Worm (Caenorhabditis elegans) whole organism, L1 larva: ENCODE results near the gene Y39A1C.1.

ENCODE experiments used
- aly-2 ChIP-seq: fragments of 150-350 bp; optimal IDR thresholded peaks from 2 replicates; lab custom pipeline; 2014; ENCODE audit warnings: missing biosample characterization, missing genetic modification characterization
- ceh-8 ChIP-seq: fragments of 200-800 bp; sonication (Bioruptor generic); optimal IDR thresholded peaks from 2 replicates; lab custom pipeline; 2018; ENCODE audit warnings: mild to moderate bottlenecking, missing genetic modification characterization, moderate library complexity, missing compliant biosample characterization
- ceh-82 ChIP-seq, 3 experiments: fragments of 150-350 bp in 1 of 3; sonication (generic microtip) in 2 of 3; optimal IDR thresholded peaks; 2 replicates each; lab custom pipeline; 2014 to 2017; ENCODE audit warnings: missing biosample characterization in 3 of 3, missing genetic modification characterization in 3 of 3
- ceh-88 ChIP-seq: fragments of 200-800 bp; sonication (Bioruptor generic); IDR thresholded peaks from 2 replicates; pipeline ENCODE4 v1.3.6; 2022; ENCODE audit warnings: missing genetic modification characterization, missing compliant biosample characterization
- ceh-90 ChIP-seq: sonication (generic microtip); optimal IDR thresholded peaks from 2 replicates; lab custom pipeline; 2016; ENCODE audit warnings: missing genetic modification characterization, missing compliant biosample characterization
- ces-1 ChIP-seq: fragments of 150-350 bp; optimal IDR thresholded peaks from 2 replicates; lab custom pipeline; 2014; ENCODE audit warnings: missing biosample characterization, missing genetic modification reagents, missing genetic modification characterization
- dpl-1 ChIP-seq, 3 experiments: fragments of 150-350 bp in 2 of 3; sonication (generic microtip) in 1 of 3; optimal IDR thresholded peaks; 2 replicates each; lab custom pipeline; 2014 to 2017; ENCODE audit warnings: missing biosample characterization in 3 of 3, missing genetic modification characterization in 3 of 3, missing genetic modification reagents in 3 of 3
- dsc-1 ChIP-seq: sonication (generic microtip); optimal IDR thresholded peaks from 2 replicates; lab custom pipeline; 2016; ENCODE audit warnings: mild to moderate bottlenecking, missing genetic modification characterization, missing compliant biosample characterization
- efl-1 ChIP-seq, 4 experiments: fragments of 150-350 bp; optimal IDR thresholded peaks in 3 of 4; peaks in 1 of 4; 1 replicate in 1 of 4; 2 replicates in 3 of 4; lab custom pipeline; 2014; ENCODE audit warnings: missing biosample characterization in 2 of 4, missing genetic modification characterization in 2 of 4, missing genetic modification reagents in 2 of 4
- egl-27 ChIP-seq, 2 experiments: fragments of 150-350 bp in 1 of 2; sonication (generic microtip); optimal IDR thresholded peaks; 3 replicates each; lab custom pipeline; 2017 to 2018; ENCODE audit warnings: missing biosample characterization in 2 of 2, missing genetic modification characterization in 2 of 2, missing genetic modification reagents in 2 of 2
- elt-2 ChIP-seq: sonication (generic microtip); optimal IDR thresholded peaks from 2 replicates; lab custom pipeline; 2016; ENCODE audit warnings: missing genetic modification characterization, mild to moderate bottlenecking, inconsistent platforms, missing compliant biosample characterization, missing genetic modification reagents
- elt-3 ChIP-seq, 6 experiments: fragments of 150-350 bp in 1 of 6; sonication (generic microtip); optimal IDR thresholded peaks; 2 replicates each; lab custom pipeline; 2017 to 2018; ENCODE audit warnings: missing biosample characterization in 6 of 6, missing genetic modification characterization in 6 of 6, inconsistent platforms in 1 of 6
- fkh-10 ChIP-seq: sonication (generic microtip); optimal IDR thresholded peaks from 2 replicates; lab custom pipeline; 2017; ENCODE audit warnings: missing biosample characterization, missing genetic modification reagents, missing genetic modification characterization
- fkh-4 ChIP-seq: sonication (generic microtip); optimal IDR thresholded peaks from 2 replicates; lab custom pipeline; 2016; ENCODE audit warnings: missing compliant biosample characterization, missing genetic modification characterization, borderline replicate concordance
- fkh-8 ChIP-seq: sonication (generic microtip); optimal IDR thresholded peaks from 2 replicates; lab custom pipeline; 2016; ENCODE audit warnings: mild to moderate bottlenecking, missing genetic modification characterization, missing compliant biosample characterization
- fos-1 ChIP-seq: fragments of 150-350 bp; optimal IDR thresholded peaks from 2 replicates; lab custom pipeline; 2014; ENCODE audit warnings: missing biosample characterization, missing genetic modification characterization
- grh-1 ChIP-seq: fragments of 200-800 bp; sonication (Bioruptor generic); IDR thresholded peaks from 2 replicates; pipeline ENCODE4 v1.3.6; 2022; ENCODE audit warnings: missing genetic modification reagents, missing genetic modification characterization, missing compliant biosample characterization
- hlh-17 ChIP-seq: fragments of 200-800 bp; sonication (Bioruptor generic); optimal IDR thresholded peaks from 2 replicates; lab custom pipeline; 2018; ENCODE audit warnings: missing genetic modification characterization, mild to moderate bottlenecking, missing compliant biosample characterization, moderate library complexity, borderline replicate concordance
- hpl-2 ChIP-seq: fragments of 150-350 bp; optimal IDR thresholded peaks from 2 replicates; lab custom pipeline; 2014; ENCODE audit warnings: missing biosample characterization, missing genetic modification reagents, missing genetic modification characterization
- irx-1 ChIP-seq: sonication (generic microtip); optimal IDR thresholded peaks from 2 replicates; lab custom pipeline; 2016; ENCODE audit warnings: missing genetic modification characterization, missing compliant biosample characterization
- isw-1 ChIP-seq: fragments of 200-800 bp; sonication (Bioruptor generic); IDR thresholded peaks from 2 replicates; pipeline ENCODE4 v1.3.6; 2022; ENCODE audit warnings: missing genetic modification characterization, missing compliant biosample characterization
- jun-1 ChIP-seq: fragments of 150-350 bp; optimal IDR thresholded peaks from 2 replicates; lab custom pipeline; 2014; ENCODE audit warnings: missing biosample characterization, missing genetic modification reagents, missing genetic modification characterization
- lin-35 ChIP-seq, 2 experiments: fragments of 150-350 bp; optimal IDR thresholded peaks; 2 replicates each; lab custom pipeline; 2014; ENCODE audit warnings: missing biosample characterization in 2 of 2, missing genetic modification characterization in 2 of 2, missing genetic modification reagents in 2 of 2
- lsy-2 ChIP-seq, 2 experiments: fragments of 150-350 bp; optimal IDR thresholded peaks; 2 replicates each; lab custom pipeline; 2014; ENCODE audit warnings: missing biosample characterization in 2 of 2, missing genetic modification characterization in 2 of 2
- mdl-1 ChIP-seq, 2 experiments: fragments of 150-350 bp; optimal IDR thresholded peaks; 2 replicates each; lab custom pipeline; 2014 to 2017; ENCODE audit warnings: missing biosample characterization in 2 of 2, missing genetic modification characterization in 2 of 2, inconsistent platforms in 1 of 2
- nhr-11 ChIP-seq: fragments of 150-350 bp; optimal IDR thresholded peaks from 2 replicates; lab custom pipeline; 2014; ENCODE audit warnings: missing biosample characterization, missing genetic modification characterization
- nhr-19 ChIP-seq: fragments of 200-800 bp; sonication (Bioruptor generic); conservative IDR thresholded peaks from 2 replicates; pipeline ENCODE4 v1.3.6; 2022; ENCODE audit warnings: missing genetic modification characterization, missing compliant biosample characterization
- nhr-20 ChIP-seq: sonication (generic microtip); optimal IDR thresholded peaks from 2 replicates; lab custom pipeline; 2016; ENCODE audit warnings: mild to moderate bottlenecking, missing genetic modification characterization, missing compliant biosample characterization
- nhr-237 ChIP-seq: fragments of 150-350 bp; optimal IDR thresholded peaks from 2 replicates; lab custom pipeline; 2014; ENCODE audit warnings: missing biosample characterization, missing genetic modification characterization
- nhr-28 ChIP-seq: fragments of 150-350 bp; optimal IDR thresholded peaks from 2 replicates; lab custom pipeline; 2014; ENCODE audit warnings: missing biosample characterization, missing genetic modification characterization
- nhr-71 ChIP-seq: sonication (generic microtip); optimal IDR thresholded peaks from 2 replicates; lab custom pipeline; 2016; ENCODE audit warnings: mild to moderate bottlenecking, missing genetic modification characterization, moderate library complexity, missing compliant biosample characterization
- nhr-76 ChIP-seq: sonication (generic microtip); optimal IDR thresholded peaks from 2 replicates; lab custom pipeline; 2017; ENCODE audit warnings: missing biosample characterization, missing genetic modification characterization
- nhr-90 ChIP-seq: sonication (generic microtip); optimal IDR thresholded peaks from 2 replicates; lab custom pipeline; 2016; ENCODE audit warnings: mild to moderate bottlenecking, missing genetic modification characterization, missing compliant biosample characterization; ENCODE audit not compliant: poor library complexity
- pag-3 ChIP-seq: sonication (generic microtip); optimal IDR thresholded peaks from 2 replicates; lab custom pipeline; 2017; ENCODE audit warnings: missing genetic modification characterization, mild to moderate bottlenecking, missing compliant biosample characterization, antibody characterized with exemption, borderline replicate concordance; ENCODE audit not compliant: insufficient read depth
- pax-3 ChIP-seq: fragments of 200-800 bp; sonication (Bioruptor generic); optimal IDR thresholded peaks from 2 replicates; lab custom pipeline; 2018; ENCODE audit warnings: mild to moderate bottlenecking, missing genetic modification characterization, moderate library complexity, missing compliant biosample characterization
- pqm-1 ChIP-seq: sonication (generic microtip); optimal IDR thresholded peaks from 3 replicates; lab custom pipeline; 2017; ENCODE audit warnings: missing biosample characterization, missing genetic modification characterization
- rnt-1 ChIP-seq: sonication (generic microtip); optimal IDR thresholded peaks from 2 replicates; lab custom pipeline; 2016; ENCODE audit warnings: mild to moderate bottlenecking, missing genetic modification characterization, moderate library complexity, missing compliant biosample characterization
- skn-1 ChIP-seq: fragments of 150-350 bp; optimal IDR thresholded peaks from 2 replicates; lab custom pipeline; 2014; ENCODE audit warnings: missing biosample characterization, missing genetic modification characterization
- sox-4 ChIP-seq: sonication (generic microtip); optimal IDR thresholded peaks from 2 replicates; lab custom pipeline; 2016; ENCODE audit warnings: missing genetic modification characterization, missing compliant biosample characterization
- xbp-1 ChIP-seq: sonication (generic microtip); optimal IDR thresholded peaks from 2 replicates; lab custom pipeline; 2016; ENCODE audit warnings: missing genetic modification characterization, missing compliant biosample characterization
- zag-1 ChIP-seq: fragments of 150-350 bp; optimal IDR thresholded peaks from 2 replicates; lab custom pipeline; 2014; ENCODE audit warnings: missing biosample characterization, missing genetic modification characterization
- zip-4 ChIP-seq: fragments of 200-800 bp; sonication (Bioruptor generic); optimal IDR thresholded peaks from 2 replicates; lab custom pipeline; 2018; ENCODE audit warnings: mild to moderate bottlenecking, missing genetic modification characterization, moderate library complexity, missing compliant biosample characterization
- ztf-11 ChIP-seq, 2 experiments: sonication (generic microtip); optimal IDR thresholded peaks; 2 replicates each; lab custom pipeline; 2016 to 2017; ENCODE audit warnings: missing genetic modification characterization in 2 of 2, missing biosample characterization in 1 of 2, missing compliant biosample characterization in 1 of 2
- ztf-4 ChIP-seq: fragments of 150-350 bp; optimal IDR thresholded peaks from 2 replicates; lab custom pipeline; 2014; ENCODE audit warnings: missing biosample characterization, missing genetic modification characterization

Y39A1C.1 gene

DNA sequence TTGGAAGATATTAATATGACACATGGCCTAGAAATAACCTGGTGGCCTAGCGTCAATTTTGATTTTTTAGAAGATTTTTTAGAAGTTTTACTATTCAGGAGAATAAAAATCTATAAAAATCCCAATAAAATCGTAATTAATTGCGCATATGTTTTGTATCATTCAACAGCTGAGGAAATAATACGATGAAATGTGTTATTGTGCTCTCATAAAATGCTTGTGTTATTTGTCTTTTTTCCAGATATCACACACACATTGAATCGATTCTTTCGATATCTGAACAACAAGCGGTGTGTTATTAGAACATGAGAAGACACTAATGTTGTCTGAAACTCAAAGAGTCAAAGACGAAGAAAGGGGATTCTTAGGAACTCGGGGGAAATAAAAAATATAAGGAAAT is 30.2 kb upstream of the Y39A1C.1 start:
- TF ChIP-seq ceh-8 (GFP tag; lab: Kevin White, UChicago): no peak
- TF ChIP-seq dsc-1: peak; percentile 90
- TF ChIP-seq fkh-4: peak; percentile 17

DNA sequence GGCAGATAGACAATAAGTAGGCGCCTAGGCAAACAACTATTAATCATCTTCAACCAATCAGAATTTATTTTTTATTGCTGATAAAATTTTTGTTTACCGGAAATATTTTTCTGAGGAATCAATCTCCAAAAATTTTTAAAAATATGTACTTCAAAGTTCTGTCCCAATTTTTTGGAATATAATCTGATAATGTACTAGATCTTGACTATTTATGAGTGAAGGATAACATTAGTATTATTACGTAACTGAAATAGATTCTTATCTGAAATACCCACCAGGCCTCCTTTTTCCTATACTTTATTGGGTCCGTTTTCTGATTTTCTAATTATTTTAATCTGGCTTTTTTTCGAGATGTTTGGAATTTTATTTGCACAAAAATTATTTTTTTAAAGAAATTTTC is 23.8 kb upstream of the Y39A1C.1 start:
- TF ChIP-seq lsy-2 (tag; optimal IDR thresholded peaks at IDR 0.05; lab: Kevin White, UChicago) (no peak), fkh-4 (no peak), fkh-10 (no peak), ceh-88 (GFP tag; lab: Robert Waterston, UW) (no peak), pax-3 (tag; lab: Kevin White, UChicago) (no peak), fos-1 (tag; lab: Kevin White, UChicago) (no peak), nhr-11 (tag; lab: Kevin White, UChicago) (no peak), nhr-20 (tag; lab: Kevin White, UChicago) (no peak), efl-1 (optimal IDR thresholded peaks at IDR 0.05; lab: Kevin White, UChicago) (no peak), efl-1 (GFP tag; optimal IDR thresholded peaks at IDR 0.05 in 1 of 2; lab: Kevin White, UChicago) (no peak), nhr-28 (tag; lab: Kevin White, UChicago) (no peak)

DNA sequence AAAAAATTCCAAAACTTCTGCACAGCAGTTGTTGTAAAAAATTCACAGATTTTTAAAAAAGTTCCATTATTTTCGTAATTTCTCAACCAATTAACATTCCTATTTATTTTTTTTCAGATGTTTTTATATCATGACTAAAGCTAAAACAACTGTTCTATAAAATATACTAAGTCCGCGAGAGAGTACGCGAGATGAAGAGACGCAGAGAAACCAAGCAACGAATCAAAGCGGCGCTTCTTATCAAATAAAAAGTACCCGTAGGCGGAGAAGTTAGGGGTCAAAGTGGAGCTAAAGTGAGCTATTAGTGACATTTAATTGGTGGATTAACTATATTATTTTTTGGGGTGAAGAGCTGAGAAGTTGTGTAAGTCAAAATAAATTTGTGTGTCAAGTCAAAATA is 22.6 kb upstream of the Y39A1C.1 start, which contains the start of gene sbsp-1:
Gene sbsp-1, plus strand, starts transcription at position 301 of the 400 bp plus-strand sequence.
- TF ChIP-seq nhr-71 (no peak), ceh-88 (GFP tag; lab: Robert Waterston, UW) (no peak), pag-3 (tag; lab: Kevin White, UChicago) (no peak), dsc-1 (no peak), zag-1 (tag; lab: Kevin White, UChicago) (no peak), hpl-2 (GFP tag; lab: Kevin White, UChicago) (no peak), nhr-237 (tag; lab: Kevin White, UChicago) (no peak), irx-1 (no peak), ztf-4 (no peak), sox-4 (tag; lab: Kevin White, UChicago) (no peak)

DNA sequence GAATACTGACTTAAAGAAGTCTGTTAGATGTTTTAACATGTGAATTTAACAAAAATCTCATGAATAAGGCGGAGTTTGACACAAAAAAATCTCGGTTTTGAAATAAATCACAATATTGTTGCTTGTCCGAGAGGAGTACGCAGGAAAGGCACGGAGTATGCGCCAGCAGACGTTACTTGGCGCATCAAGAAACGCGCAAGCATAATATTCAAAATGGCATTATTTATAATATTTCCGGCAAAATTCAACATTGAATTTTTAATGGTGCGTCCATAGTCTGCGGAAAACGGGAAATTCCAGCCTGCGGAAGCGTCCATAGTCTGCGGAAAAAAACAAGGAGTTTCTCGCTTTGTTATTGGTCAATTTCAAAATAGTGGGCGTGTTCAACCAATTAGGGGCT is 10.4 kb upstream of the Y39A1C.1 start, which contains the start of gene pde-12:
Gene pde-12, minus strand, starts transcription at position 148 of the 400 bp plus-strand sequence.
- TF ChIP-seq egl-27 (tag; optimal IDR thresholded peaks at IDR 0.05; lab: Kevin White, UChicago) (no peak), ceh-90 (no peak), elt-2 (tag; lab: Kevin White, UChicago) (peak; percentile 77), ztf-11 (tag; optimal IDR thresholded peaks at IDR 0.05; lab: Kevin White, UChicago) (peak in 1 of 2 experiments; percentile 72), nhr-76 (tag; lab: Kevin White, UChicago) (peak; percentile 27), jun-1 (tag; lab: Kevin White, UChicago) (peak; percentile 77), nhr-19 (GFP tag; lab: Robert Waterston, UW) (peak; percentile 91), ceh-82 (tag; optimal IDR thresholded peaks at IDR 0.05; lab: Kevin White, UChicago) (peak; percentile 83 to 84 (median 83)), zip-4 (GFP tag; lab: Kevin White, UChicago) (no peak), dpl-1 (GFP tag; optimal IDR thresholded peaks at IDR 0.05; lab: Kevin White, UChicago) (peak; percentile 77 to 88 (median 87)), elt-3 (tag; optimal IDR thresholded peaks at IDR 0.05; lab: Kevin White, UChicago) (peak in 2 of 6 experiments; percentile 36 to 72), dsc-1 (peak; percentile 93), nhr-90 (tag; lab: Kevin White, UChicago) (peak; percentile 95), irx-1 (peak; percentile 91), lsy-2 (tag; optimal IDR thresholded peaks at IDR 0.05; lab: Kevin White, UChicago) (peak; percentile 91 to 92), fkh-8 (peak; percentile 84), ceh-88 (GFP tag; lab: Robert Waterston, UW) (peak; percentile 74), efl-1 (optimal IDR thresholded peaks at IDR 0.05; lab: Kevin White, UChicago) (peak; percentile 83 to 90), efl-1 (GFP tag; optimal IDR thresholded peaks at IDR 0.05 in 1 of 2; lab: Kevin White, UChicago) (peak; percentile 84 to 98), isw-1 (peak; percentile 86), skn-1 (tag; lab: Kevin White, UChicago) (peak; percentile 64), mdl-1 (tag; optimal IDR thresholded peaks at IDR 0.05; lab: Kevin White, UChicago) (peak in 1 of 2 experiments; percentile 69), hlh-17 (no peak), fos-1 (tag; lab: Kevin White, UChicago) (peak; percentile 74), lin-35 (GFP tag; optimal IDR thresholded peaks at IDR 0.05; lab: Kevin White, UChicago) (peak; percentile 87 to 92), aly-2 (tag; lab: Kevin White, UChicago) (peak; percentile 60), pag-3 (tag; lab: Kevin White, UChicago) (no peak), xbp-1 (tag; lab: Kevin White, UChicago) (peak; percentile 93), ces-1 (GFP tag; lab: Kevin White, UChicago) (no peak), fkh-4 (peak; percentile 43), grh-1 (GFP tag; lab: Robert Waterston, UW) (peak; percentile 77), rnt-1 (tag; lab: Kevin White, UChicago) (peak; percentile 95), pqm-1 (tag; lab: Kevin White, UChicago) (no peak)
